Worm (Caenorhabditis elegans): ENCODE measurements around the gene ZK930.2.

ce11 chrII:11856361-11856760, 36.9 kb downstream of the ZK930.2 start, which contains the start of gene clh-1:
- TF ChIP-seq blmp-1 (tag; optimal IDR thresholded peaks at IDR 0.05) (no peak), fkh-8 (tag; optimal IDR thresholded peaks at IDR 0.05) (no peak), ceh-82 (tag; optimal IDR thresholded peaks at IDR 0.05) (no peak), elt-3 (tag; optimal IDR thresholded peaks at IDR 0.05) (no peak), lin-14 (GFP tag; optimal IDR thresholded peaks at IDR 0.05) (no peak), dpl-1 (GFP tag; optimal IDR thresholded peaks at IDR 0.05) (no peak), mab-9 (GFP tag; IDR thresholded peaks at IDR 0.05) (no peak), unc-98 (GFP tag; IDR thresholded peaks at IDR 0.05) (no peak), zag-1 (tag; optimal IDR thresholded peaks at IDR 0.05) (no peak), unc-62 (GFP tag; optimal IDR thresholded peaks at IDR 0.05) (no peak), F16B12.6 (tag; optimal IDR thresholded peaks at IDR 0.05) (no peak), lsy-2 (tag; optimal IDR thresholded peaks at IDR 0.05) (no peak), mep-1 (tag; optimal IDR thresholded peaks at IDR 0.05) (no peak)

Data from whole organism, L1 larva.